Worm (Caenorhabditis elegans): ENCODE measurements around the gene pek-1.
A peak's percentile ranks its signal among the peaks of the same experiment; 100 is the strongest.

Gene pek-1

DNA sequence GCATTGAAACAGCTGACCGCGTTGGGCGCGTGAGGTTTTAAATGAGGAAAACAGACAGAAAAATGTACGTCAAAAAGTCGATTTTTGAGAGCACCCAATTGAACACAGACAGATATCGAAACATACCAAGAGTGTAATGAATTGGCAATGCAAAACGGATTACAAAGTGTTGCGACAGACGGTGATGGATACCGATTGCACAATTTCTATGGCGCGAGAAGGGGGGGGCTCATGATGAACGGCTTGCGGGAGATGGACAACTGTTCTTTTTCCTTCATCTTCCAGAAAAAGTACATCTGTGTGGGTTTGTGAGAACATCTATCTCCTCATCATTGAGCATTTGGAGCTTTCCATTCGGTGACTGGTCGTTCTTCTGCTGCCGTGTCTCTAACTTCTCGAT lies 48.9 kb upstream of the pek-1 start (continued):
- no peak for TF ChIP-seq zfp-2 (tag; optimal IDR thresholded peaks at IDR 0.05)
- no peak for TF ChIP-seq attf-4 (tag; optimal IDR thresholded peaks at IDR 0.05)
- no peak for TF ChIP-seq sdz-12 (GFP tag; optimal IDR thresholded peaks at IDR 0.05)
- TF ChIP-seq daf-8 (GFP tag; IDR thresholded peaks at IDR 0.05), result no peak
- no peak for TF ChIP-seq zip-2 (tag; optimal IDR thresholded peaks at IDR 0.05)
- peak; percentile 6 for TF ChIP-seq nhr-28 (tag; optimal IDR thresholded peaks at IDR 0.05)
- TF ChIP-seq set-16 (GFP tag; IDR thresholded peaks at IDR 0.05), result no peak

DNA sequence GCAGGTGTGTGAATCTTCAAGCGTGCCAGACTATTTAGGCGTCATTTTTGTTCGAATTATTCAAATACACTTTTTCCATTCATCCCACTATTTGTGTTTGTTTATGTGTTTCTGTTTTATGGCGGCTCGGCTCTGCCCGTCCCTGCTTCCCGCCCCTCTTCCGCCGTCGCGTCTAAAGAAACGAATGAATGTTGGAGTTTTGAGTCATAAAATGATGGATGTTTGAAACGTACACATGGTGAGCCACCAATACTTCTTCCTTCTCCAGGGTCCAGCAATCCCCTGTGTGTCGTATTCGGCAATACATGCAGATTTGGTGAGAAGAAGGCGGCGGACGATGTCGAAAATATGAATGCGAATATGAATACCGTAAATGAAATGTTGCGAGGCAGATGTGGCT lies 48.3 kb upstream of the pek-1 start:
- TF ChIP-seq nhr-10 (tag; optimal IDR thresholded peaks at IDR 0.05), result no peak
- 0 out of 2 replicates have a peak, but pooled peaks have one; percentile 13 for TF ChIP-seq ceh-20 (GFP tag; IDR thresholded peaks at IDR 0.05)
- TF ChIP-seq arid-1 (GFP tag; conservative IDR thresholded peaks at IDR 0.05), result no peak
- TF ChIP-seq hif-1 (tag; optimal IDR thresholded peaks at IDR 0.05), result no peak
- TF ChIP-seq mep-1 (tag; optimal IDR thresholded peaks at IDR 0.05), result peak; percentile 5
- TF ChIP-seq pqm-1 (tag; optimal IDR thresholded peaks at IDR 0.05), result no peak
- TF ChIP-seq ceh-62 (tag; optimal IDR thresholded peaks at IDR 0.05), result no peak
- TF ChIP-seq daf-12 (tag; optimal IDR thresholded peaks at IDR 0.05), result no peak
- TF ChIP-seq Y48G9A.11 (GFP tag; IDR thresholded peaks at IDR 0.05), result no peak
- TF ChIP-seq nhr-237 (tag; optimal IDR thresholded peaks at IDR 0.05), result no peak
- TF ChIP-seq egl-27 (tag; optimal IDR thresholded peaks at IDR 0.05), result no peak
- TF ChIP-seq skn-1 (tag; optimal IDR thresholded peaks at IDR 0.05), result no peak
- TF ChIP-seq lin-15B (tag; optimal IDR thresholded peaks at IDR 0.05), result no peak
- no peak for TF ChIP-seq ceh-82 (tag; optimal IDR thresholded peaks at IDR 0.05)
- peak in 1 of 2 experiments; percentile 5 for TF ChIP-seq mdl-1 (tag; optimal IDR thresholded peaks at IDR 0.05)
- TF ChIP-seq ctbp-1 (GFP tag; IDR thresholded peaks at IDR 0.05), result no peak
- TF ChIP-seq madf-5 (GFP tag; IDR thresholded peaks at IDR 0.05), result no peak
- no peak for TF ChIP-seq hmg-1.1 (GFP tag; IDR thresholded peaks at IDR 0.05)
- TF ChIP-seq nhr-48 (tag; optimal IDR thresholded peaks at IDR 0.05), result no peak
- peak; percentile 76 for TF ChIP-seq aha-1 (tag)
- no peak for TF ChIP-seq dve-1 (tag; optimal IDR thresholded peaks at IDR 0.05; ENCODE audit: insufficient read depth)

DNA sequence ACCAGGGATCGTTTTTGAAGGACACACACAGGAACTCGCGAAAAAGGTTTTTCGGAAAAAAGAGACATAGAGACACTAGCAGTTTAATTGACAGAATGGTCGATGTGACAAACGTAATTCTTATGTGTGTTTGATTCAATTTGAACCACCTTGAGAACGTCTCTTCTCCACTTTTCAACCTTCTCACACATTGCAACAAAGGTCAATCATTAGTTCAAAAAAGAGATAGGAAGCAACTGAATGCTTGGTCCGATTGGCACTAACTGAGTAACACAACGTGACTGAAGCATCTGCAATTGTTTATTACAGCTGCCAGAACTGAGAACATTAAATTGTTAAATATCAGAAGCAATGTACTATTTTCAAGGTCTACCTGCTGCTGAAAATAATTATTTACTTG lies 47.4 kb upstream of the pek-1 start:
- TF ChIP-seq unc-62 (GFP tag; optimal IDR thresholded peaks at IDR 0.05 in 1 of 2) (peak in 1 of 2 experiments; percentile 99), unc-62 (tag; optimal IDR thresholded peaks at IDR 0.05) (no peak), ctbp-1 (GFP tag; IDR thresholded peaks at IDR 0.05) (no peak), mxl-3 (GFP tag; optimal IDR thresholded peaks at IDR 0.05) (peak; percentile 1), aha-1 (tag) (peak; percentile 92), mep-1 (tag; optimal IDR thresholded peaks at IDR 0.05) (peak; percentile 9), dmd-6 (GFP tag; IDR thresholded peaks at IDR 0.05) (peak; percentile 6; the same call in 1 of the 2 replicates)

DNA sequence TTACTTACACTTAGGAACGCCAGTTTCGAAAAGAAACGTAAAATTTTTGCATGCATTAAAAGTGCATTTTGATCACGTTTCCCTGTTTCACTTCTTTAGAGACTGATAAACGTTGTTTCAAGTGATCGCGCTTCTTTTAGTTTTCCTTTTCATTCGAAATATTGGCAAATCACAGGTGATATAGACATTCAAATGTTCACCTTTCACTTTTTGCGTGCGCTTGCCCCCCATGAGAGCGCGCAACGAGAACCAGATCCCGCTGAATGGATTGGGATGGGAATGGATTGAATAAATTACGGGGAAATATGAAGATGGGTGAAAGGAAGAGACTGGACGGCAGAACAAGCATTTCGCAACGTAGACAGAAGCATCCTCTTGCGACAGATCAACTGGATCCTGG lies 46.9 kb upstream of the pek-1 start:
- TF ChIP-seq nhr-48 (tag; optimal IDR thresholded peaks at IDR 0.05) (peak; percentile 18), hlh-30 (tag; optimal IDR thresholded peaks at IDR 0.05; ENCODE audit: insufficient read depth) (peak; percentile 39), ZK337.2 (GFP tag; IDR thresholded peaks at IDR 0.05) (no peak), mxl-3 (GFP tag; optimal IDR thresholded peaks at IDR 0.05) (no peak), daf-19 (GFP tag; conservative IDR thresholded peaks at IDR 0.05) (no peak), hlh-11 (tag; optimal IDR thresholded peaks at IDR 0.05) (peak; percentile 35), pqm-1 (tag; optimal IDR thresholded peaks at IDR 0.05) (peak; percentile 19)

DNA sequence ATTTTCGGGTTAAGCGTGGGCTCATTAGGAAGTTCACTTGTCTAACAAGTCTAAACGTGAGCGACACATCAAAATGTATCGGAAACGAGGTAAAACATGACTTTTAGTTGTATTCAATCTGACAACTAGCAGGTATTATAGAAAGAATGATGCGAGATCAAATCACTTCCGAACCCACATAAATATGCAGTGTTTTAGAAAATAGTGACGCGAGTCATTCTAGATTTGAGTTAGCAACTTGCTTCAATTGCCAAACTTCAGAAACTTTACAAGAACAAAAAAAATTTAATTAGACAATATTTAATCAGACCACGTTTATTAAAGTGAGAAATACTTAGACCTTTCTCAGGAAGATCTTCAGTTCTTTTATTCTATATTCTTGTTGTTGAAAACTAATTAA lies 42.0 kb upstream of the pek-1 start:
- peak in 1 of 2 experiments; percentile 91 for TF ChIP-seq unc-62 (GFP tag; optimal IDR thresholded peaks at IDR 0.05 in 1 of 2)
- no peak for TF ChIP-seq unc-62 (tag; optimal IDR thresholded peaks at IDR 0.05)
- no peak for TF ChIP-seq tag-97 (GFP tag; IDR thresholded peaks at IDR 0.05)
- TF ChIP-seq gei-8 (GFP tag; optimal IDR thresholded peaks at IDR 0.05), result no peak
- no peak for TF ChIP-seq mdl-1 (tag; optimal IDR thresholded peaks at IDR 0.05)
- no peak for TF ChIP-seq mdt-29 (GFP tag; IDR thresholded peaks at IDR 0.05)
- no peak for TF ChIP-seq nhr-28 (tag; optimal IDR thresholded peaks at IDR 0.05)
